Fruit fly (Drosophila melanogaster): Measurements from ENCODE around the gene AhcyL2.
A peak's percentile ranks its signal among the peaks of the same experiment; 100 is the strongest.

The AhcyL2 gene

dm6 chr3R:16957759-16958536 is 24.0 kb downstream of the AhcyL2 start:
- TF ChIP-seq kay (GFP tag; optimal IDR thresholded peaks at IDR 0.05) (peak; percentile 61), CG4424 (GFP tag; optimal IDR thresholded peaks at IDR 0.05) (peak; percentile 89), CG1529 (GFP tag; optimal IDR thresholded peaks at IDR 0.05) (peak; percentile 48), slou (GFP tag; optimal IDR thresholded peaks at IDR 0.05) (no peak), CG34224 (GFP tag; IDR thresholded peaks at IDR 0.05; ENCODE audit: partially characterized antibody) (no peak), gro (GFP tag; optimal IDR thresholded peaks at IDR 0.05) (no peak), D19A (tag; optimal IDR thresholded peaks at IDR 0.05) (peak; percentile 84), jing (GFP tag; optimal IDR thresholded peaks at IDR 0.05) (no peak), CG4328 (GFP tag; optimal IDR thresholded peaks at IDR 0.05) (peak; percentile 81), salm (tag; optimal IDR thresholded peaks at IDR 0.05) (peak; percentile 60), Lhr (GFP tag; optimal IDR thresholded peaks at IDR 0.05) (peak; percentile 24), CG14860 (GFP tag; IDR thresholded peaks at IDR 0.05; ENCODE audit: partially characterized antibody) (no peak), tll (GFP tag; optimal IDR thresholded peaks at IDR 0.05) (peak in 1 of 2 experiments; percentile 17), CG1233 (GFP tag; optimal IDR thresholded peaks at IDR 0.05) (peak; percentile 84), CG17361 (GFP tag; IDR thresholded peaks at IDR 0.05) (peak; percentile 98), vnd (GFP tag; IDR thresholded peaks at IDR 0.05; ENCODE audit: partially characterized antibody) (no peak), Hr78 (GFP tag; optimal IDR thresholded peaks at IDR 0.05) (peak in 1 of 2 experiments; percentile 61), CG9437 (GFP tag; optimal IDR thresholded peaks at IDR 0.05) (peak; percentile 92), scrt (GFP tag; optimal IDR thresholded peaks at IDR 0.05) (peak; percentile 71), CG17385 (GFP tag; optimal IDR thresholded peaks at IDR 0.05) (peak; percentile 80), CG34376 (GFP tag; optimal IDR thresholded peaks at IDR 0.05) (no peak), CG32772 (GFP tag; IDR thresholded peaks at IDR 0.05) (peak; percentile 57), Antp (GFP tag; optimal IDR thresholded peaks at IDR 0.05) (peak; percentile 10), sr (GFP tag; IDR thresholded peaks at IDR 0.05) (no peak), Hmr (GFP tag; optimal IDR thresholded peaks at IDR 0.05) (peak; percentile 87), ranshi (GFP tag; IDR thresholded peaks at IDR 0.05) (no peak), HmgZ (tag; optimal IDR thresholded peaks at IDR 0.05) (no peak), pb (GFP tag; optimal IDR thresholded peaks at IDR 0.05) (no peak), CG15514 (GFP tag; optimal IDR thresholded peaks at IDR 0.05) (peak; percentile 43), Myb (GFP tag; optimal IDR thresholded peaks at IDR 0.05) (peak; percentile 36), HLH54F (GFP tag; optimal IDR thresholded peaks at IDR 0.05) (no peak), zfh2 (GFP tag; optimal IDR thresholded peaks at IDR 0.05) (no peak), Oaz (GFP tag; IDR thresholded peaks at IDR 0.05) (no peak), CG10209 (GFP tag; optimal IDR thresholded peaks at IDR 0.05) (peak; percentile 90), slp2 (GFP tag; optimal IDR thresholded peaks at IDR 0.05) (no peak), jigr1 (GFP tag; IDR thresholded peaks at IDR 0.05) (no peak), CG11723 (GFP tag; optimal IDR thresholded peaks at IDR 0.05) (peak; percentile 67), trh (GFP tag; optimal IDR thresholded peaks at IDR 0.05) (peak; percentile 43), CG9215 (GFP tag; IDR thresholded peaks at IDR 0.05) (peak; percentile 49), Taf1 (GFP tag; IDR thresholded peaks at IDR 0.05) (no peak), gsb-n (tag; optimal IDR thresholded peaks at IDR 0.05) (peak; percentile 87), gsb (GFP tag; IDR thresholded peaks at IDR 0.05) (no peak), hbn (GFP tag; IDR thresholded peaks at IDR 0.05; ENCODE audit: partially characterized antibody) (no peak), tio (GFP tag; optimal IDR thresholded peaks at IDR 0.05) (peak; percentile 78), hkb (optimal IDR thresholded peaks at IDR 0.05) (no peak), hkb (GFP tag; IDR thresholded peaks at IDR 0.05) (no peak; the same call in 1 of the 2 replicates), CG12219 (GFP tag; optimal IDR thresholded peaks at IDR 0.05) (peak; percentile 47), HmgD (GFP tag; optimal IDR thresholded peaks at IDR 0.05) (peak; percentile 32), CG7271 (tag; optimal IDR thresholded peaks at IDR 0.05) (peak; percentile 24)

Data from whole organism, embryonic.